Fruit fly (Drosophila melanogaster): ENCODE measurements around the gene CG12219.

Gene CG12219

DNA sequence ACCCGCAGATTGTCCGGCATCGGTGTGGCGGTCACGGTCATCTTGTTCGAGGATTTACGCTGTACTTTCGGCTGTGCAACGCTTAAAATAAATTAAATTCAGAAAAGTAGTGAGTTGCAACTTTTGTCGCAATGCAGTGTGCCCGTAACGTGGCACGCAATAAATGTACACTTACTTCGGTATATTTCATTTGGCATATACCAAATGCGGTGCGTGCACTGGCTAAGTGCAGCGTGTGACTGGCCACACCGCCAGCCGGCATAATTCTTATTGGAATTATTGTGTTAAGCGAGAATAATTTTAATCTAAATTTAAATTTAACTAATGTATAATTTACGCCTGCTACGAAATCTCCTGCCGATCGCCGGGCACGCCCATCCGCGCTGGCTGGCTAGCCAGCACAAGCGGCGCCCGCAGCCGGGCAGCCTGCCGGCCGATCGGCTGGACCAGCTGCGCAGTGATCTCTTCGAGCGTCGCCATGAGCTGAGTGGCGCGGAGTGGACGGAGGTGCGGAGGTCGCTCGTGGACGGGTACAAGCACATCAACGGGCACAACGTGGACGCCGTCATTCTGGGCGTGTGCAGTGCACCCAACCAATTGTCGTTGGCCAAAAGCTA is 9.9 kb downstream of the CG12219 start, which contains the start of the genes Rpt4 and mldr (continued):
- TF ChIP-seq pita (GFP tag; optimal IDR thresholded peaks at IDR 0.05) (peak; percentile 60), D19A (tag; optimal IDR thresholded peaks at IDR 0.05) (no peak), CG11695 (GFP tag; IDR thresholded peaks at IDR 0.05) (no peak), unpg (GFP tag; optimal IDR thresholded peaks at IDR 0.05) (no peak), oc (tag; optimal IDR thresholded peaks at IDR 0.05) (no peak), CG14667 (GFP tag; IDR thresholded peaks at IDR 0.05) (no peak), Dbx (GFP tag; IDR thresholded peaks at IDR 0.05) (no peak), crp (GFP tag; optimal IDR thresholded peaks at IDR 0.05) (peak in 1 of 2 experiments; percentile 53), grn (GFP tag; optimal IDR thresholded peaks at IDR 0.05) (no peak), Abd-B (GFP tag; optimal IDR thresholded peaks at IDR 0.05) (no peak), Sry-δ (GFP tag; optimal IDR thresholded peaks at IDR 0.05) (peak; percentile 30), CG4617 (GFP tag; optimal IDR thresholded peaks at IDR 0.05; ENCODE audit: borderline replicate concordance) (peak; percentile 95), CG7928 (GFP tag; optimal IDR thresholded peaks at IDR 0.05) (peak; percentile 38), CG1529 (GFP tag; optimal IDR thresholded peaks at IDR 0.05) (no peak), CG12659 (GFP tag; optimal IDR thresholded peaks at IDR 0.05) (peak; percentile 72), Dad (GFP tag; optimal IDR thresholded peaks at IDR 0.05) (no peak), Six4 (GFP tag; optimal IDR thresholded peaks at IDR 0.05) (no peak), cato (GFP tag; optimal IDR thresholded peaks at IDR 0.05; ENCODE audit: borderline replicate concordance) (no peak), inv (GFP tag; IDR thresholded peaks at IDR 0.05; ENCODE audit: partially characterized antibody) (no peak), gsb-n (tag; optimal IDR thresholded peaks at IDR 0.05) (no peak), Hmr (GFP tag; optimal IDR thresholded peaks at IDR 0.05) (no peak), CG12155 (GFP tag; optimal IDR thresholded peaks at IDR 0.05) (no peak), Side (GFP tag; optimal IDR thresholded peaks at IDR 0.05) (no peak), CG10654 (GFP tag; optimal IDR thresholded peaks at IDR 0.05) (no peak), H15 (GFP tag; IDR thresholded peaks at IDR 0.05) (no peak), Fer3 (tag; optimal IDR thresholded peaks at IDR 0.05) (no peak), Hsf (GFP tag; optimal IDR thresholded peaks at IDR 0.05) (no peak), CG14860 (GFP tag; IDR thresholded peaks at IDR 0.05; ENCODE audit: partially characterized antibody) (no peak), CG13296 (GFP tag; optimal IDR thresholded peaks at IDR 0.05) (no peak), btn (GFP tag; optimal IDR thresholded peaks at IDR 0.05) (no peak), CG2202 (tag; optimal IDR thresholded peaks at IDR 0.05) (no peak), fu2 (GFP tag; optimal IDR thresholded peaks at IDR 0.05) (no peak), Kr (GFP tag; optimal IDR thresholded peaks at IDR 0.05) (no peak), CG4424 (GFP tag; optimal IDR thresholded peaks at IDR 0.05) (no peak), wek (GFP tag; optimal IDR thresholded peaks at IDR 0.05) (no peak), zen (tag; optimal IDR thresholded peaks at IDR 0.05) (no peak), Dp (GFP tag; optimal IDR thresholded peaks at IDR 0.05) (peak; percentile 46), CG4820 (GFP tag; optimal IDR thresholded peaks at IDR 0.05) (no peak), ranshi (GFP tag; IDR thresholded peaks at IDR 0.05) (no peak), prd (optimal IDR thresholded peaks at IDR 0.05) (no peak), prd (GFP tag; IDR thresholded peaks at IDR 0.05) (no peak), schlank (tag; optimal IDR thresholded peaks at IDR 0.05) (no peak), CG12942 (GFP tag; optimal IDR thresholded peaks at IDR 0.05) (no peak), run (tag; optimal IDR thresholded peaks at IDR 0.05) (no peak), B-H1 (GFP tag; IDR thresholded peaks at IDR 0.05) (no peak), CG10431 (GFP tag; optimal IDR thresholded peaks at IDR 0.05) (no peak), tgo (GFP tag; IDR thresholded peaks at IDR 0.05) (no peak), CG12236 (GFP tag; optimal IDR thresholded peaks at IDR 0.05) (no peak), CG7786 (GFP tag; optimal IDR thresholded peaks at IDR 0.05) (no peak), CG18764 (GFP tag; optimal IDR thresholded peaks at IDR 0.05) (no peak), CG9215 (GFP tag; IDR thresholded peaks at IDR 0.05) (no peak)
